Worm (Caenorhabditis elegans): ENCODE measurements around the gene F48B9.3.

DNA sequence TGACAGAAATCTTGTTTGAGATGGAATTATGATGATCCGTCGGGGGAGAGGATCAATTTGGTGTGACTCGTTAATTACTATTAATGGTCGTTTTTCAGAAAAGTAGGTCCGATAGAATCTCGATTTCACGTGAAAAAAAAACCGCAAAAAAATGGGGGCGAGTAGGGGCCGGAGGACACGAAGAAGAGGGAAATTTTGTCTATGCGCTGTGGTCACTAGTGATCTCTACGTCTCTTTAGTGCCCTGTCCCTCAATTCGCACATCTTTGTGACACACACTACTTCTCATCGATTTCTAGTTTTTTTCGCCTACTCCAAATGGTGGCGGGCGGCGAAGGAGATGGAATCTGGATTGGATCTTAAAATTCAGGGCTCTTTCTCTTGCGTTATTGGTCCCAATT lies 24.2 kb upstream of the F48B9.3 start:
- no peak for TF ChIP-seq him-1 (tag; optimal IDR thresholded peaks at IDR 0.05)
- no peak for TF ChIP-seq dao-5 (tag; optimal IDR thresholded peaks at IDR 0.05)

Measured in whole organism, L4/young adult.